Fruit fly (Drosophila melanogaster) whole organism, embryonic: ENCODE measurements around the gene KdelR.
A peak's percentile ranks its signal among the peaks of the same experiment; 100 is the strongest.

Experiments used
- CG10274 ChIP-seq: fragments of 200-800 bp; sonication (Bioruptor generic); optimal IDR thresholded peaks from 3 replicates; lab custom pipeline; 2017; ENCODE audit warnings: missing biosample characterization, mild to moderate bottlenecking, missing genetic modification characterization
- CG10366 ChIP-seq: fragments of 200-800 bp; sonication (Bioruptor generic); IDR thresholded peaks from 2 replicates; pipeline ENCODE4 v1.3.6; 2022; ENCODE audit warnings: missing biosample characterization, missing genetic modification characterization
- CG10543 ChIP-seq: fragments of 200-800 bp; sonication (Bioruptor generic); optimal IDR thresholded peaks from 3 replicates; lab custom pipeline; 2017; ENCODE audit warnings: missing biosample characterization, mild to moderate bottlenecking, missing genetic modification characterization, moderate library complexity
- CG32772 ChIP-seq: fragments of 200-800 bp; sonication (Bioruptor generic); IDR thresholded peaks from 2 replicates; pipeline ENCODE4 v1.3.6; 2022; ENCODE audit warnings: missing biosample characterization, missing genetic modification characterization
- CG34422 ChIP-seq: fragments of 200-800 bp; sonication (Bioruptor generic); IDR thresholded peaks from 3 replicates; pipeline ENCODE4 v1.3.6; 2022; ENCODE audit warnings: missing biosample characterization, missing genetic modification characterization
- CG4282 ChIP-seq: fragments of 200-800 bp; sonication (Bioruptor generic); optimal IDR thresholded peaks from 2 replicates; lab custom pipeline; 2016; ENCODE audit warnings: missing biosample characterization, missing genetic modification characterization
- CG6689 ChIP-seq: fragments of 200-800 bp; sonication (Bioruptor generic); IDR thresholded peaks from 2 replicates; pipeline ENCODE4 v1.3.6; 2022; ENCODE audit warnings: missing biosample characterization, missing genetic modification characterization
- CG7928 ChIP-seq: fragments of 200-800 bp; sonication (Bioruptor generic); optimal IDR thresholded peaks from 2 replicates; lab custom pipeline; 2017; ENCODE audit warnings: missing biosample characterization, mild to moderate bottlenecking, missing genetic modification characterization
- CG8089 ChIP-seq: fragments of 200-800 bp; sonication (Bioruptor generic); optimal IDR thresholded peaks from 3 replicates; lab custom pipeline; 2016; ENCODE audit warnings: missing biosample characterization, missing genetic modification characterization
- CG8924 ChIP-seq: fragments of 200-800 bp; optimal IDR thresholded peaks from 3 replicates; lab custom pipeline; 2019; ENCODE audit warnings: missing biosample characterization, mild to moderate bottlenecking, missing genetic modification characterization, moderate library complexity
- CG9797 ChIP-seq: fragments of 200-800 bp; sonication (Bioruptor generic); optimal IDR thresholded peaks from 3 replicates; lab custom pipeline; 2018; ENCODE audit warnings: missing biosample characterization, mild to moderate bottlenecking, missing genetic modification characterization
- Deaf1 ChIP-seq: fragments of 200-800 bp; optimal IDR thresholded peaks from 3 replicates; lab custom pipeline; 2019; ENCODE audit warnings: missing biosample characterization, mild to moderate bottlenecking, missing genetic modification characterization, moderate library complexity
- GATAe ChIP-seq: fragments of 200-800 bp; sonication (Bioruptor generic); conservative IDR thresholded peaks from 2 replicates; pipeline ENCODE4 v1.3.6; 2022; ENCODE audit warnings: missing biosample characterization, missing genetic modification characterization
- Hand ChIP-seq: fragments of 200-800 bp; sonication (Bioruptor generic); optimal IDR thresholded peaks from 2 replicates; lab custom pipeline; 2017; ENCODE audit warnings: mild to moderate bottlenecking, missing biosample characterization, missing genetic modification reagents, missing genetic modification characterization
- MESR4 ChIP-seq: fragments of 200-800 bp; sonication (Bioruptor generic); optimal IDR thresholded peaks from 2 replicates; lab custom pipeline; 2018; ENCODE audit warnings: missing biosample characterization, mild to moderate bottlenecking, missing genetic modification characterization, moderate library complexity
- MTF-1 ChIP-seq: fragments of 200-800 bp; sonication (Bioruptor generic); optimal IDR thresholded peaks from 2 replicates; lab custom pipeline; 2018; ENCODE audit warnings: missing biosample characterization, mild to moderate bottlenecking, missing genetic modification characterization, borderline replicate concordance
- NC2α ChIP-seq: fragments of 200-800 bp; sonication (Bioruptor generic); optimal IDR thresholded peaks from 2 replicates; lab custom pipeline; 2016; ENCODE audit warnings: missing biosample characterization, missing genetic modification characterization
- Oaz ChIP-seq: fragments of 200-800 bp; sonication (Bioruptor generic); IDR thresholded peaks from 2 replicates; pipeline ENCODE4 v1.3.6; 2022; ENCODE audit warnings: missing biosample characterization, missing genetic modification characterization
- Optix ChIP-seq: fragments of 200-800 bp; sonication (Bioruptor generic); IDR thresholded peaks from 3 replicates; pipeline ENCODE4 v1.3.6; 2022; ENCODE audit warnings: missing biosample characterization, missing genetic modification characterization
- Pdp1 ChIP-seq, 2 experiments: fragments of 200-800 bp; sonication (Bioruptor generic); optimal IDR thresholded peaks; 3 replicates each; lab custom pipeline; 2016; ENCODE audit warnings: missing biosample characterization in 2 of 2, missing genetic modification characterization in 2 of 2, mild to moderate bottlenecking in 1 of 2, moderate library complexity in 1 of 2
- Sox100B ChIP-seq: fragments of 200-800 bp; sonication (Bioruptor generic); optimal IDR thresholded peaks from 3 replicates; lab custom pipeline; 2018; ENCODE audit warnings: missing biosample characterization, mild to moderate bottlenecking, missing genetic modification characterization
- Ssrp ChIP-seq: fragments of 200-800 bp; sonication (Bioruptor generic); optimal IDR thresholded peaks from 2 replicates; lab custom pipeline; 2018; ENCODE audit warnings: missing biosample characterization, mild to moderate bottlenecking, missing genetic modification characterization, moderate library complexity
- al ChIP-seq: fragments of 200-800 bp; sonication (Bioruptor generic); IDR thresholded peaks from 2 replicates; pipeline ENCODE4 v1.3.6; 2022; ENCODE audit warnings: missing biosample characterization, missing genetic modification characterization
- ara ChIP-seq: fragments of 200-800 bp; sonication (Bioruptor generic); IDR thresholded peaks from 2 replicates; pipeline ENCODE4 v1.3.6; 2022; ENCODE audit warnings: missing biosample characterization, missing genetic modification characterization
- bowl ChIP-seq: fragments of 200-800 bp; sonication (Bioruptor generic); IDR thresholded peaks from 2 replicates; pipeline ENCODE4 v1.3.6; 2022; ENCODE audit warnings: missing biosample characterization, missing genetic modification characterization
- bsh ChIP-seq, 2 experiments: fragments of 200-800 bp; sonication (Bioruptor generic); optimal IDR thresholded peaks; 2 replicates each; lab custom pipeline; 2017 to 2018; ENCODE audit warnings: mild to moderate bottlenecking in 2 of 2, missing biosample characterization in 2 of 2, missing genetic modification characterization in 2 of 2, moderate library complexity in 1 of 2
- cad ChIP-seq: fragments of >200 bp; optimal IDR thresholded peaks from 2 replicates; lab custom pipeline; 2017; ENCODE audit warnings: missing biosample characterization, missing genetic modification characterization
- grau ChIP-seq: fragments of 200-800 bp; optimal IDR thresholded peaks from 3 replicates; lab custom pipeline; 2019; ENCODE audit warnings: missing biosample characterization, mild to moderate bottlenecking, missing genetic modification characterization, moderate library complexity
- hbn ChIP-seq: fragments of 200-800 bp; sonication (Bioruptor generic); IDR thresholded peaks from 2 replicates; pipeline ENCODE4 v1.3.6; 2022; ENCODE audit warnings: missing biosample characterization, missing genetic modification characterization; ENCODE audit not compliant: partially characterized antibody
- lab ChIP-seq: fragments of 200-800 bp; sonication (Bioruptor generic); optimal IDR thresholded peaks from 3 replicates; lab custom pipeline; 2017; ENCODE audit warnings: missing biosample characterization, missing genetic modification characterization, mild to moderate bottlenecking, moderate library complexity, missing genetic modification reagents
- lbe ChIP-seq: fragments of 200-800 bp; sonication (Bioruptor generic); optimal IDR thresholded peaks from 2 replicates; lab custom pipeline; 2016; ENCODE audit warnings: missing biosample characterization, mild to moderate bottlenecking, missing genetic modification characterization
- lilli ChIP-seq: fragments of 200-800 bp; sonication (Bioruptor generic); optimal IDR thresholded peaks from 3 replicates; lab custom pipeline; 2016; ENCODE audit warnings: missing biosample characterization, missing genetic modification characterization
- nerfin-2 ChIP-seq: fragments of 200-800 bp; sonication (Bioruptor generic); IDR thresholded peaks from 2 replicates; pipeline ENCODE4 v1.3.6; 2022; ENCODE audit warnings: missing biosample characterization, missing genetic modification characterization; ENCODE audit not compliant: partially characterized antibody
- pnt ChIP-seq: fragments of 200-800 bp; sonication (Bioruptor generic); optimal IDR thresholded peaks from 3 replicates; lab custom pipeline; 2016; ENCODE audit warnings: missing biosample characterization, missing genetic modification characterization
- ro ChIP-seq: fragments of 200-800 bp; sonication (Bioruptor generic); IDR thresholded peaks from 2 replicates; pipeline ENCODE4 v1.3.6; 2022; ENCODE audit warnings: missing biosample characterization, missing genetic modification characterization
- so ChIP-seq: fragments of 200-800 bp; sonication (Bioruptor generic); IDR thresholded peaks from 3 replicates; pipeline ENCODE4 v1.3.6; 2022; ENCODE audit warnings: missing biosample characterization, missing genetic modification characterization
- stc ChIP-seq: fragments of 200-800 bp; sonication (Bioruptor generic); IDR thresholded peaks from 2 replicates; pipeline ENCODE4 v1.3.6; 2022; ENCODE audit warnings: missing biosample characterization, missing genetic modification characterization
- stwl ChIP-seq: fragments of 200-800 bp; sonication (Bioruptor generic); optimal IDR thresholded peaks from 3 replicates; lab custom pipeline; 2018; ENCODE audit warnings: missing biosample characterization, mild to moderate bottlenecking, missing genetic modification characterization, moderate library complexity
- trh ChIP-seq: fragments of 200-800 bp; sonication (Bioruptor generic); optimal IDR thresholded peaks from 2 replicates; lab custom pipeline; 2016; ENCODE audit warnings: missing biosample characterization, missing genetic modification characterization
- unc-4 ChIP-seq: fragments of 200-800 bp; sonication (Bioruptor generic); IDR thresholded peaks from 2 replicates; pipeline ENCODE4 v1.3.6; 2022; ENCODE audit warnings: missing biosample characterization, missing genetic modification characterization; ENCODE audit not compliant: partially characterized antibody
- wek ChIP-seq: fragments of 200-800 bp; sonication (Bioruptor generic); optimal IDR thresholded peaks from 3 replicates; lab custom pipeline; 2018; ENCODE audit warnings: missing biosample characterization, mild to moderate bottlenecking, missing genetic modification characterization, moderate library complexity

KdelR gene

dm6 chr2L:10439174-10439573 is 12.5 kb downstream of the KdelR start, which contains the start of gene Nse4 (continued):
- no peak for TF ChIP-seq Sox100B
- no peak for TF ChIP-seq CG4282 (GFP tag; lab: Kevin White, UChicago)
- peak; percentile 79 for TF ChIP-seq stwl (tag; lab: Kevin White, UChicago)
- peak; percentile 16 for TF ChIP-seq MESR4 (GFP tag; lab: Kevin White, UChicago)
- no peak for TF ChIP-seq wek (GFP tag; lab: Kevin White, UChicago)
- TF ChIP-seq al (GFP tag; lab: Robert Waterston, UW) = no peak
- TF ChIP-seq lab = no peak
- no peak for TF ChIP-seq MTF-1 (GFP tag; lab: Kevin White, UChicago)
- peak; percentile 83 for TF ChIP-seq nerfin-2 (GFP tag; lab: Robert Waterston, UW)
- TF ChIP-seq cad = no peak
- no peak for TF ChIP-seq so
- no peak for TF ChIP-seq Ssrp (tag; lab: Kevin White, UChicago)
- TF ChIP-seq bowl (GFP tag; lab: Robert Waterston, UW) = no peak
- TF ChIP-seq CG10274 = no peak
- no peak for TF ChIP-seq CG8089 (GFP tag; lab: Kevin White, UChicago)
- TF ChIP-seq bsh (GFP tag; optimal IDR thresholded peaks at IDR 0.05; lab: Kevin White, UChicago) = no peak
- TF ChIP-seq Pdp1 (GFP tag; optimal IDR thresholded peaks at IDR 0.05; lab: Kevin White, UChicago) = no peak
- peak; percentile 74 for TF ChIP-seq unc-4 (GFP tag; lab: Robert Waterston, UW)
- no peak for TF ChIP-seq CG6689
- no peak for TF ChIP-seq pnt
- TF ChIP-seq Hand (GFP tag; lab: Kevin White, UChicago) = no peak
- TF ChIP-seq stc = no peak
- no peak for TF ChIP-seq Oaz (GFP tag; lab: Robert Waterston, UW)
- TF ChIP-seq lbe (GFP tag; lab: Kevin White, UChicago) = no peak
- no peak for TF ChIP-seq ara (GFP tag; lab: Robert Waterston, UW)
- no peak for TF ChIP-seq ro
- TF ChIP-seq Optix = no peak
- no peak for TF ChIP-seq Deaf1 (tag; lab: Kevin White, UChicago)
- TF ChIP-seq CG10366 (GFP tag; lab: Robert Waterston, UW) = no peak
- TF ChIP-seq CG7928 (GFP tag; lab: Kevin White, UChicago) = no peak
- TF ChIP-seq grau (tag; lab: Kevin White, UChicago) = no peak
- TF ChIP-seq NC2α = no peak
- TF ChIP-seq CG9797 (GFP tag; lab: Kevin White, UChicago) = no peak
- no peak for TF ChIP-seq GATAe (GFP tag; lab: Robert Waterston, UW)
- TF ChIP-seq CG32772 (GFP tag; lab: Robert Waterston, UW) = no peak
- TF ChIP-seq hbn = peak; percentile 68
- no peak for TF ChIP-seq CG10543
- TF ChIP-seq CG8924 (tag; lab: Kevin White, UChicago) = no peak
- no peak for TF ChIP-seq trh (GFP tag; lab: Kevin White, UChicago)
- no peak for TF ChIP-seq CG34422 (GFP tag; lab: Robert Waterston, UW)
- TF ChIP-seq lilli = no peak
- TF ChIP-seq, all 482 proteins: peak for 65
